Worm (Caenorhabditis elegans) whole organism, late embryonic: ENCODE data around the gene dao-6.

Experiments used
- F13H6.1 ChIP-seq: sonication (generic microtip); optimal IDR thresholded peaks from 2 replicates; lab custom pipeline; 2016; ENCODE audit warnings: missing genetic modification characterization, missing compliant biosample characterization
- ama-1 ChIP-seq: fragments of 150-350 bp; optimal IDR thresholded peaks from 2 replicates; lab custom pipeline; 2014
- dmd-4 ChIP-seq: sonication (generic microtip); optimal IDR thresholded peaks from 2 replicates; lab custom pipeline; 2016; ENCODE audit warnings: borderline replicate concordance, missing genetic modification characterization, missing compliant biosample characterization
- eyg-1 ChIP-seq: sonication (generic microtip); optimal IDR thresholded peaks from 2 replicates; lab custom pipeline; 2016; ENCODE audit warnings: missing genotype, missing genetic modification characterization, missing compliant biosample characterization
- pha-4 ChIP-seq: fragments of 150-350 bp; optimal IDR thresholded peaks from 2 replicates; lab custom pipeline; 2018; ENCODE audit warnings: missing biosample characterization, missing genetic modification reagents, missing genetic modification characterization

- no peak for TF ChIP-seq pha-4
- no peak for TF ChIP-seq dmd-4
- no peak for TF ChIP-seq F13H6.1 (tag; lab: Kevin White, UChicago)
- no peak for TF ChIP-seq ama-1 (lab: Kevin White, UChicago)
- no peak for TF ChIP-seq eyg-1 (tag; lab: Kevin White, UChicago)
Observed at ce11 chrIII:9748694-9749093, 12.7 kb upstream of the dao-6 start, which contains the start of gene T05G5.4.
